Worm (Caenorhabditis elegans): ENCODE measurements around the gene R07E5.19.
A peak's percentile ranks its signal among the peaks of the same experiment; 100 is the strongest.
"Not testable (repeated sequence)": the region's sequence is repeated elsewhere in the genome, so short reads cannot be mapped to it uniquely, and the experiment has no call there.

ce11 chrIII:4378600-4379293 is 39.1 kb downstream of the R07E5.19 start:
- TF ChIP-seq dpl-1 (GFP tag; optimal IDR thresholded peaks at IDR 0.05), result not testable (repeated sequence)
- peak; percentile 91 for TF ChIP-seq set-16 (GFP tag; IDR thresholded peaks at IDR 0.05)

Data from whole organism, L4 larva.